Fruit fly (Drosophila melanogaster) whole organism, prepupa: ENCODE data around the gene CG12728.

Experiments used
- Blimp-1 ChIP-seq: fragments of 200-800 bp; sonication (Bioruptor generic); optimal IDR thresholded peaks from 3 replicates; lab custom pipeline; 2017; ENCODE audit warnings: missing biosample characterization, missing genetic modification characterization, mild to moderate bottlenecking, moderate library complexity, missing genetic modification reagents
- CG10631 ChIP-seq: fragments of 200-800 bp; sonication (Bioruptor generic); optimal IDR thresholded peaks from 2 replicates; lab custom pipeline; 2016; ENCODE audit warnings: missing biosample characterization, missing genetic modification characterization
- CG10669 ChIP-seq: fragments of 200-800 bp; sonication (Bioruptor generic); optimal IDR thresholded peaks from 3 replicates; lab custom pipeline; 2018; ENCODE audit warnings: missing biosample characterization, mild to moderate bottlenecking, missing genetic modification characterization, moderate library complexity
- CG11294 ChIP-seq: fragments of 200-800 bp; sonication (Bioruptor generic); IDR thresholded peaks from 2 replicates; pipeline ENCODE4 v1.3.6; 2022; ENCODE audit warnings: missing biosample characterization, missing genetic modification characterization
- CG11902 ChIP-seq: fragments of 200-800 bp; sonication (Bioruptor generic); optimal IDR thresholded peaks from 3 replicates; lab custom pipeline; 2016; ENCODE audit warnings: missing biosample characterization, missing genetic modification characterization
- CG15336 ChIP-seq: fragments of 200-800 bp; sonication (Bioruptor generic); IDR thresholded peaks from 2 replicates; pipeline ENCODE4 v1.3.6; 2022; ENCODE audit warnings: missing biosample characterization, missing genetic modification characterization
- CG1621 ChIP-seq: fragments of 200-800 bp; sonication (Bioruptor generic); optimal IDR thresholded peaks from 3 replicates; lab custom pipeline; 2018; ENCODE audit warnings: missing biosample characterization, mild to moderate bottlenecking, missing genetic modification characterization
- CG16779 ChIP-seq: fragments of 200-800 bp; sonication (Bioruptor generic); optimal IDR thresholded peaks from 3 replicates; lab custom pipeline; 2017; ENCODE audit warnings: missing biosample characterization, mild to moderate bottlenecking, missing genetic modification characterization
- CG3032 ChIP-seq: fragments of 200-800 bp; optimal IDR thresholded peaks from 2 replicates; lab custom pipeline; 2019; ENCODE audit warnings: missing biosample characterization, mild to moderate bottlenecking, missing genetic modification characterization, moderate library complexity
- CG32006 ChIP-seq: fragments of 200-800 bp; sonication (Bioruptor generic); optimal IDR thresholded peaks from 3 replicates; lab custom pipeline; 2017; ENCODE audit warnings: missing biosample characterization, mild to moderate bottlenecking, missing genetic modification characterization
- CG34406 ChIP-seq: fragments of 200-800 bp; sonication (Bioruptor generic); optimal IDR thresholded peaks from 3 replicates; lab custom pipeline; 2016; ENCODE audit warnings: missing biosample characterization, missing genetic modification characterization
- CG4318 ChIP-seq: fragments of 200-800 bp; sonication (Bioruptor generic); optimal IDR thresholded peaks from 3 replicates; lab custom pipeline; 2017; ENCODE audit warnings: missing biosample characterization, mild to moderate bottlenecking, missing genetic modification characterization
- CG6163 ChIP-seq: fragments of 200-800 bp; sonication (Bioruptor generic); IDR thresholded peaks from 3 replicates; pipeline ENCODE4 v1.3.6; 2022; ENCODE audit warnings: missing biosample characterization, missing genetic modification characterization
- CG6808 ChIP-seq: fragments of 200-800 bp; sonication (Bioruptor generic); optimal IDR thresholded peaks from 3 replicates; lab custom pipeline; 2017; ENCODE audit warnings: missing biosample characterization, missing genetic modification characterization, mild to moderate bottlenecking, moderate library complexity, missing genetic modification reagents
- CG6854 ChIP-seq: fragments of 200-800 bp; sonication (Bioruptor generic); optimal IDR thresholded peaks from 2 replicates; lab custom pipeline; 2017; ENCODE audit warnings: missing biosample characterization, mild to moderate bottlenecking, missing genetic modification characterization
- CG7368 ChIP-seq: fragments of 200-800 bp; sonication (Bioruptor generic); optimal IDR thresholded peaks from 3 replicates; lab custom pipeline; 2016; ENCODE audit warnings: missing biosample characterization, missing genetic modification characterization
- CG8119 ChIP-seq: fragments of 200-800 bp; sonication (Bioruptor generic); IDR thresholded peaks from 3 replicates; pipeline ENCODE4 v1.3.6; 2022; ENCODE audit warnings: missing biosample characterization, missing genetic modification characterization
- CG8319 ChIP-seq: fragments of 200-800 bp; sonication (Bioruptor generic); optimal IDR thresholded peaks from 3 replicates; lab custom pipeline; 2016; ENCODE audit warnings: missing biosample characterization, missing genetic modification characterization
- CG8632 ChIP-seq: fragments of 200-800 bp; sonication (Bioruptor generic); optimal IDR thresholded peaks from 3 replicates; lab custom pipeline; 2016; ENCODE audit warnings: missing biosample characterization, missing genetic modification characterization
- CG9139 ChIP-seq: fragments of 200-800 bp; sonication (Bioruptor generic); optimal IDR thresholded peaks from 3 replicates; lab custom pipeline; 2017; ENCODE audit warnings: missing biosample characterization, mild to moderate bottlenecking, missing genetic modification characterization
- Eip78C ChIP-seq: fragments of 200-800 bp; sonication (Bioruptor generic); peaks from one replicate; lab custom pipeline; 2016; ENCODE audit warnings: missing biosample characterization, missing genetic modification characterization
- Eip93F ChIP-seq: fragments of 200-800 bp; sonication (Bioruptor generic); optimal IDR thresholded peaks from 2 replicates; lab custom pipeline; 2016; ENCODE audit warnings: missing biosample characterization, mild to moderate bottlenecking, missing genetic modification characterization
- Ets21C ChIP-seq: fragments of 200-800 bp; sonication (Bioruptor generic); optimal IDR thresholded peaks from 3 replicates; lab custom pipeline; 2016; ENCODE audit warnings: missing biosample characterization, missing genetic modification characterization
- Ets96B ChIP-seq: fragments of 200-800 bp; optimal IDR thresholded peaks from 2 replicates; lab custom pipeline; 2019; ENCODE audit warnings: missing biosample characterization, mild to moderate bottlenecking, missing genetic modification characterization, moderate library complexity
- Gug ChIP-seq: fragments of 200-800 bp; sonication (Bioruptor generic); IDR thresholded peaks from 2 replicates; pipeline ENCODE4 v1.3.6; 2022; ENCODE audit warnings: missing biosample characterization, missing genetic modification characterization
- Hr4 ChIP-seq: fragments of 200-800 bp; sonication (Bioruptor generic); optimal IDR thresholded peaks from 3 replicates; lab custom pipeline; 2016; ENCODE audit warnings: missing biosample characterization, missing genetic modification characterization
- Met ChIP-seq: fragments of 200-800 bp; sonication (Bioruptor generic); optimal IDR thresholded peaks from 3 replicates; lab custom pipeline; 2016; ENCODE audit warnings: missing biosample characterization, missing genetic modification characterization
- OdsH ChIP-seq: fragments of 200-800 bp; sonication (Bioruptor generic); optimal IDR thresholded peaks from 3 replicates; lab custom pipeline; 2016; ENCODE audit warnings: missing biosample characterization, missing genetic modification characterization
- Sox102F ChIP-seq: fragments of 200-800 bp; sonication (Bioruptor generic); optimal IDR thresholded peaks from 2 replicates; lab custom pipeline; 2016; ENCODE audit warnings: missing biosample characterization, mild to moderate bottlenecking, missing genetic modification characterization
- Sox15 ChIP-seq: fragments of 200-800 bp; sonication (Bioruptor generic); optimal IDR thresholded peaks from 3 replicates; lab custom pipeline; 2016; ENCODE audit warnings: missing biosample characterization, missing genetic modification characterization
- achi ChIP-seq: fragments of 200-800 bp; sonication (Bioruptor generic); optimal IDR thresholded peaks from 3 replicates; lab custom pipeline; 2016; ENCODE audit warnings: missing biosample characterization, missing genetic modification characterization
- acj6 ChIP-seq: fragments of 200-800 bp; sonication (Bioruptor generic); optimal IDR thresholded peaks from 3 replicates; lab custom pipeline; 2016; ENCODE audit warnings: missing biosample characterization, missing genetic modification characterization
- cyc ChIP-seq: fragments of 200-800 bp; sonication (Bioruptor generic); optimal IDR thresholded peaks from 3 replicates; lab custom pipeline; 2016; ENCODE audit warnings: missing biosample characterization, missing genetic modification characterization
- dac ChIP-seq: fragments of 200-800 bp; sonication (Bioruptor generic); optimal IDR thresholded peaks from 2 replicates; lab custom pipeline; 2017; ENCODE audit warnings: missing biosample characterization, mild to moderate bottlenecking, missing genetic modification characterization
- dsx ChIP-seq: fragments of 200-800 bp; optimal IDR thresholded peaks from 3 replicates; lab custom pipeline; 2019; ENCODE audit warnings: missing biosample characterization, mild to moderate bottlenecking, missing genetic modification characterization, moderate library complexity; ENCODE audit not compliant: poor library complexity, severe bottlenecking
- eg ChIP-seq: fragments of 200-800 bp; sonication (Bioruptor generic); IDR thresholded peaks from 3 replicates; pipeline ENCODE4 v1.3.6; 2022; ENCODE audit warnings: missing biosample characterization, missing genetic modification characterization
- esn ChIP-seq: fragments of 200-800 bp; sonication (Bioruptor generic); optimal IDR thresholded peaks from 2 replicates; lab custom pipeline; 2016; ENCODE audit warnings: missing biosample characterization, mild to moderate bottlenecking, missing genetic modification characterization, moderate library complexity
- fd59A ChIP-seq: fragments of 200-800 bp; sonication (Bioruptor generic); optimal IDR thresholded peaks from 2 replicates; lab custom pipeline; 2017; ENCODE audit warnings: missing biosample characterization, mild to moderate bottlenecking, missing genetic modification characterization, missing genetic modification reagents
- fd85E ChIP-seq: fragments of 200-800 bp; sonication (Bioruptor generic); optimal IDR thresholded peaks from 3 replicates; lab custom pipeline; 2016; ENCODE audit warnings: missing biosample characterization, missing genetic modification characterization
- fkh ChIP-seq: fragments of 200-800 bp; sonication (Bioruptor generic); optimal IDR thresholded peaks from 3 replicates; lab custom pipeline; 2017; ENCODE audit warnings: missing biosample characterization, mild to moderate bottlenecking, missing genetic modification characterization, moderate library complexity
- lz ChIP-seq: fragments of 200-800 bp; sonication (Bioruptor generic); optimal IDR thresholded peaks from 3 replicates; lab custom pipeline; 2016; ENCODE audit warnings: missing biosample characterization, missing genetic modification characterization
- net ChIP-seq: fragments of 200-800 bp; sonication (Bioruptor generic); optimal IDR thresholded peaks from 3 replicates; lab custom pipeline; 2016; ENCODE audit warnings: missing biosample characterization, missing genetic modification characterization
- pdm3 ChIP-seq: fragments of 200-800 bp; sonication (Bioruptor generic); optimal IDR thresholded peaks from 3 replicates; lab custom pipeline; 2016; ENCODE audit warnings: missing biosample characterization, missing genetic modification characterization
- salr ChIP-seq, 2 experiments: fragments of 200-800 bp; sonication (Bioruptor generic); optimal IDR thresholded peaks; 3 replicates each; lab custom pipeline; 2016 to 2018; ENCODE audit warnings: missing biosample characterization in 2 of 2, missing genetic modification characterization in 2 of 2, mild to moderate bottlenecking in 1 of 2
- spab ChIP-seq: fragments of 200-800 bp; sonication (Bioruptor generic); optimal IDR thresholded peaks from 2 replicates; lab custom pipeline; 2017; ENCODE audit warnings: missing biosample characterization, mild to moderate bottlenecking, missing genetic modification characterization, missing genetic modification reagents
- topi ChIP-seq: fragments of 200-800 bp; sonication (Bioruptor generic); optimal IDR thresholded peaks from 3 replicates; lab custom pipeline; 2016; ENCODE audit warnings: missing biosample characterization, missing genetic modification characterization
- vri ChIP-seq: fragments of 200-800 bp; sonication (Bioruptor generic); optimal IDR thresholded peaks from 3 replicates; lab custom pipeline; 2016; ENCODE audit warnings: missing biosample characterization, mild to moderate bottlenecking, missing genetic modification characterization

The CG12728 gene

dm6 chrX:5974358-5975143, 32.1 kb downstream of the CG12728 start (continued):
- TF ChIP-seq CG10669 (GFP tag; lab: Kevin White, UChicago): peak; percentile 43
- TF ChIP-seq CG8632 (GFP tag; lab: Kevin White, UChicago): peak; percentile 17
- TF ChIP-seq salr (GFP tag; optimal IDR thresholded peaks at IDR 0.05; lab: Kevin White, UChicago): no peak
- peak; percentile 31 for TF ChIP-seq CG32006
- no peak for TF ChIP-seq esn (GFP tag; lab: Kevin White, UChicago)
- peak; percentile 92 for TF ChIP-seq Eip78C
- no peak for TF ChIP-seq CG6808
- no peak for TF ChIP-seq topi (GFP tag; lab: Kevin White, UChicago)
- no peak for TF ChIP-seq Sox15
- TF ChIP-seq CG8319: no peak
- no peak for TF ChIP-seq vri (GFP tag; lab: Kevin White, UChicago)
- TF ChIP-seq net (GFP tag; lab: Kevin White, UChicago): no peak
- TF ChIP-seq Blimp-1: no peak
- TF ChIP-seq achi: peak; percentile 21
- peak; percentile 31 for TF ChIP-seq CG3032
- TF ChIP-seq fd59A: no peak
- no peak for TF ChIP-seq cyc (GFP tag; lab: Kevin White, UChicago)
- TF ChIP-seq CG6854: no peak
- TF ChIP-seq acj6 (GFP tag; lab: Kevin White, UChicago): peak; percentile 26
- TF ChIP-seq fd85E (GFP tag; lab: Kevin White, UChicago): no peak
- TF ChIP-seq pdm3 (GFP tag; lab: Kevin White, UChicago): peak; percentile 35
- peak; percentile 25 for TF ChIP-seq dsx

- peak; percentile 40 for TF ChIP-seq Hr4 (GFP tag; lab: Kevin White, UChicago)
- TF ChIP-seq Ets96B: no peak
- TF ChIP-seq CG6808: no peak
- no peak for TF ChIP-seq cyc (GFP tag; lab: Kevin White, UChicago)
- no peak for TF ChIP-seq Sox15
- TF ChIP-seq topi (GFP tag; lab: Kevin White, UChicago): no peak
- TF ChIP-seq CG8119 (GFP tag; lab: Robert Waterston, UW): peak; percentile 56; the same call in 2 of the 3 replicates
- TF ChIP-seq CG10669 (GFP tag; lab: Kevin White, UChicago): no peak
- peak; percentile 29 for TF ChIP-seq CG4318 (GFP tag; lab: Kevin White, UChicago)
- TF ChIP-seq CG6163 (GFP tag; lab: Robert Waterston, UW): peak; percentile 59
- no peak for TF ChIP-seq acj6 (GFP tag; lab: Kevin White, UChicago)
- no peak for TF ChIP-seq CG1621
- TF ChIP-seq CG10631: no peak
- no peak for TF ChIP-seq Blimp-1
- TF ChIP-seq fkh (GFP tag; lab: Kevin White, UChicago): no peak
- TF ChIP-seq vri (GFP tag; lab: Kevin White, UChicago): no peak
- TF ChIP-seq CG11294: no peak
- no peak for TF ChIP-seq net (GFP tag; lab: Kevin White, UChicago)
- no peak for TF ChIP-seq Met (GFP tag; lab: Kevin White, UChicago)
- no peak for TF ChIP-seq CG7368 (GFP tag; lab: Kevin White, UChicago)
- TF ChIP-seq achi: no peak
- TF ChIP-seq CG8632 (GFP tag; lab: Kevin White, UChicago): no peak
- no peak for TF ChIP-seq lz (GFP tag; lab: Kevin White, UChicago)
- TF ChIP-seq CG9139 (GFP tag; lab: Kevin White, UChicago): no peak
- peak; percentile 15 for TF ChIP-seq OdsH (GFP tag; lab: Kevin White, UChicago)
- peak; percentile 54 for TF ChIP-seq Eip78C
- TF ChIP-seq spab (GFP tag; lab: Kevin White, UChicago): no peak
- TF ChIP-seq dsx: no peak
- TF ChIP-seq CG6854: no peak
- TF ChIP-seq CG11902: no peak
- no peak for TF ChIP-seq Gug (GFP tag; lab: Robert Waterston, UW)
- TF ChIP-seq Ets21C (GFP tag; lab: Kevin White, UChicago): no peak
- no peak for TF ChIP-seq pdm3 (GFP tag; lab: Kevin White, UChicago)
- no peak for TF ChIP-seq CG34406
- peak; percentile 43 for TF ChIP-seq CG15336 (GFP tag; lab: Robert Waterston, UW)
- no peak for TF ChIP-seq CG16779 (tag; lab: Kevin White, UChicago)
- TF ChIP-seq CG8319: no peak
- TF ChIP-seq dac: peak; percentile 29
- TF ChIP-seq Eip93F (GFP tag; lab: Kevin White, UChicago): no peak
- TF ChIP-seq eg (GFP tag; lab: Robert Waterston, UW): peak; percentile 57
- no peak for TF ChIP-seq Sox102F (GFP tag; lab: Kevin White, UChicago)
Measured at dm6 chrX:5977113-5977512, 34.7 kb downstream of the CG12728 start.
